Worm (Caenorhabditis elegans) whole organism, L1 larva: Measurements from ENCODE around the gene smcr-8.

ENCODE experiments used
- C04F5.9 ChIP-seq: sonication (generic microtip); optimal IDR thresholded peaks from 2 replicates; lab custom pipeline; 2016; ENCODE audit warnings: missing genetic modification characterization, missing compliant biosample characterization
- C16A3.4 ChIP-seq: fragments of 150-350 bp; optimal IDR thresholded peaks from 2 replicates; lab custom pipeline; 2014; ENCODE audit warnings: missing biosample characterization, missing genetic modification characterization
- aly-2 ChIP-seq: fragments of 150-350 bp; optimal IDR thresholded peaks from 2 replicates; lab custom pipeline; 2014; ENCODE audit warnings: missing biosample characterization, missing genetic modification characterization
- blmp-1 ChIP-seq: fragments of 150-350 bp; optimal IDR thresholded peaks from 2 replicates; lab custom pipeline; 2014; ENCODE audit warnings: missing biosample characterization, missing genetic modification characterization
- ceh-63 ChIP-seq: fragments of 200-800 bp; sonication (Bioruptor generic); optimal IDR thresholded peaks from 2 replicates; lab custom pipeline; 2018; ENCODE audit warnings: mild to moderate bottlenecking, missing genetic modification characterization, missing compliant biosample characterization
- ceh-8 ChIP-seq: fragments of 200-800 bp; sonication (Bioruptor generic); optimal IDR thresholded peaks from 2 replicates; lab custom pipeline; 2018; ENCODE audit warnings: mild to moderate bottlenecking, missing genetic modification characterization, moderate library complexity, missing compliant biosample characterization
- ceh-82 ChIP-seq, 3 experiments: fragments of 150-350 bp in 1 of 3; sonication (generic microtip) in 2 of 3; optimal IDR thresholded peaks; 2 replicates each; lab custom pipeline; 2014 to 2017; ENCODE audit warnings: missing biosample characterization in 3 of 3, missing genetic modification characterization in 3 of 3
- ceh-90 ChIP-seq: sonication (generic microtip); optimal IDR thresholded peaks from 2 replicates; lab custom pipeline; 2016; ENCODE audit warnings: missing genetic modification characterization, missing compliant biosample characterization
- dpl-1 ChIP-seq, 3 experiments: fragments of 150-350 bp in 2 of 3; sonication (generic microtip) in 1 of 3; optimal IDR thresholded peaks; 2 replicates each; lab custom pipeline; 2014 to 2017; ENCODE audit warnings: missing biosample characterization in 3 of 3, missing genetic modification characterization in 3 of 3, missing genetic modification reagents in 3 of 3
- dsc-1 ChIP-seq: sonication (generic microtip); optimal IDR thresholded peaks from 2 replicates; lab custom pipeline; 2016; ENCODE audit warnings: mild to moderate bottlenecking, missing genetic modification characterization, missing compliant biosample characterization
- egl-13 ChIP-seq: sonication (generic microtip); optimal IDR thresholded peaks from 2 replicates; lab custom pipeline; 2016; ENCODE audit warnings: missing genotype, missing genetic modification reagents, missing genetic modification characterization, missing compliant biosample characterization
- ets-5 ChIP-seq: fragments of 200-800 bp; sonication (Bioruptor generic); IDR thresholded peaks from 2 replicates; pipeline ENCODE4 v1.3.6; 2022; ENCODE audit warnings: missing genetic modification characterization, missing compliant biosample characterization
- fkh-10 ChIP-seq: sonication (generic microtip); optimal IDR thresholded peaks from 2 replicates; lab custom pipeline; 2017; ENCODE audit warnings: missing biosample characterization, missing genetic modification reagents, missing genetic modification characterization
- fkh-8 ChIP-seq: sonication (generic microtip); optimal IDR thresholded peaks from 2 replicates; lab custom pipeline; 2016; ENCODE audit warnings: mild to moderate bottlenecking, missing genetic modification characterization, missing compliant biosample characterization
- hpl-2 ChIP-seq: fragments of 150-350 bp; optimal IDR thresholded peaks from 2 replicates; lab custom pipeline; 2014; ENCODE audit warnings: missing biosample characterization, missing genetic modification reagents, missing genetic modification characterization
- isw-1 ChIP-seq: fragments of 200-800 bp; sonication (Bioruptor generic); IDR thresholded peaks from 2 replicates; pipeline ENCODE4 v1.3.6; 2022; ENCODE audit warnings: missing genetic modification characterization, missing compliant biosample characterization
- lin-13 ChIP-seq: fragments of 150-350 bp; optimal IDR thresholded peaks from 2 replicates; lab custom pipeline; 2014; ENCODE audit warnings: missing biosample characterization, missing genetic modification reagents, missing genetic modification characterization
- lin-14 ChIP-seq: fragments of 200-800 bp; sonication (Bioruptor generic); optimal IDR thresholded peaks from 2 replicates; lab custom pipeline; 2018; ENCODE audit warnings: mild to moderate bottlenecking, missing genetic modification characterization, moderate library complexity, missing compliant biosample characterization
- lin-15B ChIP-seq: fragments of 150-350 bp; sonication (generic microtip); optimal IDR thresholded peaks from 3 replicates; lab custom pipeline; 2014; ENCODE audit warnings: missing biosample characterization, missing genetic modification characterization
- lin-35 ChIP-seq, 2 experiments: fragments of 150-350 bp; optimal IDR thresholded peaks; 2 replicates each; lab custom pipeline; 2014; ENCODE audit warnings: missing biosample characterization in 2 of 2, missing genetic modification characterization in 2 of 2, missing genetic modification reagents in 2 of 2
- lin-39 ChIP-seq: fragments of 150-350 bp; optimal IDR thresholded peaks from 2 replicates; lab custom pipeline; 2014; ENCODE audit warnings: missing biosample characterization, missing genetic modification reagents, missing genetic modification characterization
- lir-3 ChIP-seq: sonication (generic microtip); optimal IDR thresholded peaks from 2 replicates; lab custom pipeline; 2016; ENCODE audit warnings: mild to moderate bottlenecking, missing genetic modification characterization, moderate library complexity, missing compliant biosample characterization; ENCODE audit not compliant: poor library complexity
- lsy-2 ChIP-seq, 2 experiments: fragments of 150-350 bp; optimal IDR thresholded peaks; 2 replicates each; lab custom pipeline; 2014; ENCODE audit warnings: missing biosample characterization in 2 of 2, missing genetic modification characterization in 2 of 2
- mdl-1 ChIP-seq, 2 experiments: fragments of 150-350 bp; optimal IDR thresholded peaks; 2 replicates each; lab custom pipeline; 2014 to 2017; ENCODE audit warnings: missing biosample characterization in 2 of 2, missing genetic modification characterization in 2 of 2, inconsistent platforms in 1 of 2
- mef-2 ChIP-seq: fragments of 150-350 bp; optimal IDR thresholded peaks from 2 replicates; lab custom pipeline; 2014; ENCODE audit warnings: missing biosample characterization, missing genetic modification characterization
- mep-1 ChIP-seq: fragments of 150-350 bp; optimal IDR thresholded peaks from 2 replicates; lab custom pipeline; 2014; ENCODE audit warnings: missing biosample characterization, missing genetic modification characterization
- nhr-11 ChIP-seq: fragments of 150-350 bp; optimal IDR thresholded peaks from 2 replicates; lab custom pipeline; 2014; ENCODE audit warnings: missing biosample characterization, missing genetic modification characterization
- nhr-19 ChIP-seq: fragments of 200-800 bp; sonication (Bioruptor generic); conservative IDR thresholded peaks from 2 replicates; pipeline ENCODE4 v1.3.6; 2022; ENCODE audit warnings: missing genetic modification characterization, missing compliant biosample characterization
- nhr-20 ChIP-seq: sonication (generic microtip); optimal IDR thresholded peaks from 2 replicates; lab custom pipeline; 2016; ENCODE audit warnings: mild to moderate bottlenecking, missing genetic modification characterization, missing compliant biosample characterization
- nhr-47 ChIP-seq: sonication (generic microtip); optimal IDR thresholded peaks from 2 replicates; lab custom pipeline; 2016; ENCODE audit warnings: mild to moderate bottlenecking, missing genetic modification characterization, moderate library complexity, missing compliant biosample characterization
- nhr-71 ChIP-seq: sonication (generic microtip); optimal IDR thresholded peaks from 2 replicates; lab custom pipeline; 2016; ENCODE audit warnings: mild to moderate bottlenecking, missing genetic modification characterization, moderate library complexity, missing compliant biosample characterization
- nhr-76 ChIP-seq: sonication (generic microtip); optimal IDR thresholded peaks from 2 replicates; lab custom pipeline; 2017; ENCODE audit warnings: missing biosample characterization, missing genetic modification characterization
- nhr-84 ChIP-seq: sonication (generic microtip); optimal IDR thresholded peaks from 2 replicates; lab custom pipeline; 2017; ENCODE audit warnings: missing biosample characterization, missing genetic modification characterization
- nhr-85 ChIP-seq: sonication (generic microtip); peaks from one replicate; lab custom pipeline; 2016; ENCODE audit warnings: missing genetic modification characterization, inconsistent platforms, missing compliant biosample characterization
- nhr-90 ChIP-seq: sonication (generic microtip); optimal IDR thresholded peaks from 2 replicates; lab custom pipeline; 2016; ENCODE audit warnings: mild to moderate bottlenecking, missing genetic modification characterization, missing compliant biosample characterization; ENCODE audit not compliant: poor library complexity
- pax-3 ChIP-seq: fragments of 200-800 bp; sonication (Bioruptor generic); optimal IDR thresholded peaks from 2 replicates; lab custom pipeline; 2018; ENCODE audit warnings: mild to moderate bottlenecking, missing genetic modification characterization, moderate library complexity, missing compliant biosample characterization
- pqm-1 ChIP-seq: sonication (generic microtip); optimal IDR thresholded peaks from 3 replicates; lab custom pipeline; 2017; ENCODE audit warnings: missing biosample characterization, missing genetic modification characterization
- rnt-1 ChIP-seq: sonication (generic microtip); optimal IDR thresholded peaks from 2 replicates; lab custom pipeline; 2016; ENCODE audit warnings: mild to moderate bottlenecking, missing genetic modification characterization, moderate library complexity, missing compliant biosample characterization
- snu-23 ChIP-seq: sonication (generic microtip); optimal IDR thresholded peaks from 2 replicates; lab custom pipeline; 2016; ENCODE audit warnings: missing genetic modification characterization, missing compliant biosample characterization
- sup-37 ChIP-seq: fragments of 200-800 bp; sonication (Bioruptor generic); optimal IDR thresholded peaks from 2 replicates; lab custom pipeline; 2018; ENCODE audit warnings: mild to moderate bottlenecking, missing genetic modification characterization, missing compliant biosample characterization
- swsn-7 ChIP-seq: sonication (generic microtip); optimal IDR thresholded peaks from 2 replicates; lab custom pipeline; 2016; ENCODE audit warnings: missing genetic modification characterization, missing compliant biosample characterization
- tbx-2 ChIP-seq: sonication (generic microtip); optimal IDR thresholded peaks from 2 replicates; lab custom pipeline; 2016; ENCODE audit warnings: missing genetic modification characterization, missing compliant biosample characterization
- tlp-1 ChIP-seq: fragments of 150-350 bp; optimal IDR thresholded peaks from 2 replicates; lab custom pipeline; 2014; ENCODE audit warnings: missing biosample characterization, missing genetic modification characterization
- unc-86 ChIP-seq: sonication (generic microtip); optimal IDR thresholded peaks from 2 replicates; lab custom pipeline; 2016; ENCODE audit warnings: missing genetic modification characterization, missing compliant biosample characterization
- unc-98 ChIP-seq: fragments of 200-800 bp; sonication (Bioruptor generic); IDR thresholded peaks from 2 replicates; pipeline ENCODE4 v1.3.6; 2022; ENCODE audit warnings: missing genetic modification characterization, missing compliant biosample characterization
- xbp-1 ChIP-seq: sonication (generic microtip); optimal IDR thresholded peaks from 2 replicates; lab custom pipeline; 2016; ENCODE audit warnings: missing genetic modification characterization, missing compliant biosample characterization
- zip-4 ChIP-seq: fragments of 200-800 bp; sonication (Bioruptor generic); optimal IDR thresholded peaks from 2 replicates; lab custom pipeline; 2018; ENCODE audit warnings: mild to moderate bottlenecking, missing genetic modification characterization, moderate library complexity, missing compliant biosample characterization
- ztf-11 ChIP-seq, 2 experiments: sonication (generic microtip); optimal IDR thresholded peaks; 2 replicates each; lab custom pipeline; 2016 to 2017; ENCODE audit warnings: missing genetic modification characterization in 2 of 2, missing biosample characterization in 1 of 2, missing compliant biosample characterization in 1 of 2

Gene smcr-8

ce11 chrIII:4984444-4985086 is 14.6 kb upstream of the smcr-8 start, which contains the start of gene C27F2.7:
C27F2.7 (minus strand) TSS chrIII:4984494.
- TF ChIP-seq dpl-1 (GFP tag; optimal IDR thresholded peaks at IDR 0.05; lab: Kevin White, UChicago): no peak
- no peak for TF ChIP-seq nhr-11 (tag; lab: Kevin White, UChicago)
- TF ChIP-seq nhr-20 (tag; lab: Kevin White, UChicago): no peak
- no peak for TF ChIP-seq nhr-84 (tag; lab: Kevin White, UChicago)
- TF ChIP-seq ceh-82 (tag; optimal IDR thresholded peaks at IDR 0.05; lab: Kevin White, UChicago): no peak
- TF ChIP-seq egl-13: no peak
- no peak for TF ChIP-seq aly-2 (tag; lab: Kevin White, UChicago)
- TF ChIP-seq hpl-2 (GFP tag; lab: Kevin White, UChicago): no peak
- TF ChIP-seq mef-2 (tag; lab: Kevin White, UChicago): no peak
- TF ChIP-seq ceh-8 (GFP tag; lab: Kevin White, UChicago): no peak
- TF ChIP-seq nhr-71 (tag; lab: Kevin White, UChicago): no peak
- TF ChIP-seq nhr-85 (tag; lab: Kevin White, UChicago): no peak
- no peak for TF ChIP-seq nhr-90 (tag; lab: Kevin White, UChicago)

DNA sequence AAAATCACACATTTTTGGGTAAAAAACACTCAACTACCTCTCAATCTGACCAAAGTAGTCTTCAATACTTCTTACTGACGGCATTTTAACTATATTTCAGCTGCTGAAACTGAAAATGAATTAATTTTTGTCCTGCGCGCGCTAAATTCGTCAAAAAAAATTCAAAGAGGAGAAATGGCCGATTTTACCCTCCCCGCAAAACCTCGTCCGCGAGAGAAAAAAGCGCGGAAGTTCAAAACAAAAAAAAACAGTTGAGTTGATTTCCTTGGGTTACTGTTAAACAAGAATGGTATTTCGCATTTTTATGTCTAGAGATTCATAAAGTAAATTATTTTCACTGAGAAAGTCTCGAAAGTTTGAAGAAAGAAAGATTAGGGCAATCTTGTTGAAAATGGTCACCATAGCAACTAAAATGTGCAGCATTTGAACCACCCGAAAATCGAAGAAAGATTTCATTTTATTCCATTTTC is 12.3 kb upstream of the smcr-8 start, which contains the start of the genes C27F2.10 and wdr-60:
TSS of gene C27F2.10 (minus strand) at position 109 of the 470 bp plus-strand sequence.
TSS of gene wdr-60 (plus strand) at position 420 of the 470 bp plus-strand sequence.
- TF ChIP-seq unc-98 (GFP tag; lab: Robert Waterston, UW) (no peak), ceh-90 (tag; lab: Kevin White, UChicago) (peak; percentile 61), mep-1 (tag; lab: Kevin White, UChicago) (no peak), blmp-1 (tag; lab: Kevin White, UChicago) (peak; percentile 51), nhr-19 (GFP tag; lab: Robert Waterston, UW) (no peak), C04F5.9 (no peak), dsc-1 (tag; lab: Kevin White, UChicago) (peak; percentile 17), swsn-7 (tag; lab: Kevin White, UChicago) (no peak), lir-3 (tag; lab: Kevin White, UChicago) (peak; percentile 64), C16A3.4 (tag; lab: Kevin White, UChicago) (peak; percentile 10), lin-39 (tag; lab: Kevin White, UChicago) (no peak), dpl-1 (GFP tag; optimal IDR thresholded peaks at IDR 0.05; lab: Kevin White, UChicago) (peak; percentile 75 to 89 (median 86)), mdl-1 (tag; optimal IDR thresholded peaks at IDR 0.05; lab: Kevin White, UChicago) (no peak), tbx-2 (peak; percentile 57), snu-23 (GFP tag; lab: Kevin White, UChicago) (peak; percentile 10), ceh-63 (GFP tag; lab: Kevin White, UChicago) (no peak), ceh-82 (tag; optimal IDR thresholded peaks at IDR 0.05; lab: Kevin White, UChicago) (peak in 1 of 3 experiments; percentile 16), sup-37 (GFP tag; lab: Kevin White, UChicago) (no peak), lsy-2 (tag; optimal IDR thresholded peaks at IDR 0.05; lab: Kevin White, UChicago) (peak; percentile 8 to 59), unc-86 (tag; lab: Kevin White, UChicago) (no peak), nhr-85 (tag; lab: Kevin White, UChicago) (peak; percentile 71), rnt-1 (tag; lab: Kevin White, UChicago) (peak; percentile 88), lin-14 (GFP tag; lab: Kevin White, UChicago) (no peak), lin-35 (GFP tag; optimal IDR thresholded peaks at IDR 0.05; lab: Kevin White, UChicago) (peak; percentile 84 to 92), nhr-47 (tag; lab: Kevin White, UChicago) (peak; percentile 57), pqm-1 (tag; lab: Kevin White, UChicago) (no peak), isw-1 (0 out of 2 replicates have a peak, but pooled peaks have one; percentile 1), nhr-84 (tag; lab: Kevin White, UChicago) (no peak), ztf-11 (tag; optimal IDR thresholded peaks at IDR 0.05; lab: Kevin White, UChicago) (no peak), pax-3 (tag; lab: Kevin White, UChicago) (no peak), tlp-1 (no peak), fkh-8 (tag; lab: Kevin White, UChicago) (peak; percentile 24), xbp-1 (tag; lab: Kevin White, UChicago) (peak; percentile 41), fkh-10 (GFP tag; lab: Kevin White, UChicago) (no peak), nhr-76 (tag; lab: Kevin White, UChicago) (no peak), nhr-71 (tag; lab: Kevin White, UChicago) (peak; percentile 56), zip-4 (GFP tag; lab: Kevin White, UChicago) (no peak), lin-15B (peak; percentile 34), ets-5 (GFP tag; lab: Robert Waterston, UW) (no peak), lin-13 (no peak)
